Worm (Caenorhabditis elegans) whole organism, early embryonic: Measurements from ENCODE around the gene zipt-3.

Experiments
- ama-1 ChIP-seq: fragments of 150-350 bp; optimal IDR thresholded peaks from 2 replicates; lab custom pipeline; 2014
- ceh-13 ChIP-seq: fragments of 200-800 bp; sonication (Bioruptor generic); optimal IDR thresholded peaks from 2 replicates; lab custom pipeline; 2018; ENCODE audit warnings: mild to moderate bottlenecking, missing genetic modification characterization, missing compliant biosample characterization
- ceh-36 ChIP-seq: sonication (generic microtip); optimal IDR thresholded peaks from 2 replicates; lab custom pipeline; 2016; ENCODE audit warnings: missing genetic modification characterization, inconsistent platforms, missing compliant biosample characterization
- hnd-1 ChIP-seq: sonication (generic microtip); optimal IDR thresholded peaks from 2 replicates; lab custom pipeline; 2016; ENCODE audit warnings: missing genetic modification characterization, missing compliant biosample characterization
- pes-1 ChIP-seq: fragments of 200-800 bp; sonication (Bioruptor generic); IDR thresholded peaks from 2 replicates; pipeline ENCODE4 v1.3.6; 2022; ENCODE audit warnings: missing genetic modification reagents, missing genetic modification characterization, missing compliant biosample characterization
- scrt-1 ChIP-seq: fragments of 200-800 bp; sonication (Bioruptor generic); IDR thresholded peaks from 2 replicates; pipeline ENCODE4 v1.3.6; 2022; ENCODE audit warnings: missing genetic modification characterization, missing compliant biosample characterization
- tbx-37 ChIP-seq: fragments of 200-800 bp; sonication (Bioruptor generic); conservative IDR thresholded peaks from 2 replicates; pipeline ENCODE4 v1.3.6; 2022; ENCODE audit warnings: missing genetic modification reagents, missing genetic modification characterization, missing compliant biosample characterization

- TF ChIP-seq ceh-36 (tag; lab: Kevin White, UChicago) (no peak), pes-1 (GFP tag; lab: Robert Waterston, UW) (no peak), ceh-13 (GFP tag; lab: Kevin White, UChicago) (no peak), hnd-1 (tag; lab: Kevin White, UChicago) (no peak), ama-1 (lab: Kevin White, UChicago) (no peak), scrt-1 (GFP tag; lab: Robert Waterston, UW) (no peak), tbx-37 (GFP tag; lab: Robert Waterston, UW) (no peak)
These were observed 17.0 kb downstream of the zipt-3 start for ce11 chrII:5734883-5735282.
